Worm (Caenorhabditis elegans) whole organism, L1 larva: ENCODE data around the gene F59B2.8.

Experiments
- C04F5.9 ChIP-seq: sonication (generic microtip); optimal IDR thresholded peaks from 2 replicates; lab custom pipeline; 2016; ENCODE audit warnings: missing genetic modification characterization, missing compliant biosample characterization
- F16B12.6 ChIP-seq: fragments of 150-350 bp; optimal IDR thresholded peaks from 2 replicates; lab custom pipeline; 2014; ENCODE audit warnings: missing biosample characterization, missing genetic modification characterization
- aly-2 ChIP-seq: fragments of 150-350 bp; optimal IDR thresholded peaks from 2 replicates; lab custom pipeline; 2014; ENCODE audit warnings: missing biosample characterization, missing genetic modification characterization
- ama-1 ChIP-seq: fragments of 150-350 bp; optimal IDR thresholded peaks from 2 replicates; lab custom pipeline; 2014
- ceh-82 ChIP-seq, 3 experiments: fragments of 150-350 bp in 1 of 3; sonication (generic microtip) in 2 of 3; optimal IDR thresholded peaks; 2 replicates each; lab custom pipeline; 2014 to 2017; ENCODE audit warnings: missing biosample characterization in 3 of 3, missing genetic modification characterization in 3 of 3
- ceh-88 ChIP-seq: fragments of 200-800 bp; sonication (Bioruptor generic); IDR thresholded peaks from 2 replicates; pipeline ENCODE4 v1.3.6; 2022; ENCODE audit warnings: missing genetic modification characterization, missing compliant biosample characterization
- ces-1 ChIP-seq: fragments of 150-350 bp; optimal IDR thresholded peaks from 2 replicates; lab custom pipeline; 2014; ENCODE audit warnings: missing biosample characterization, missing genetic modification reagents, missing genetic modification characterization
- dpl-1 ChIP-seq, 3 experiments: fragments of 150-350 bp in 2 of 3; sonication (generic microtip) in 1 of 3; optimal IDR thresholded peaks; 2 replicates each; lab custom pipeline; 2014 to 2017; ENCODE audit warnings: missing biosample characterization in 3 of 3, missing genetic modification characterization in 3 of 3, missing genetic modification reagents in 3 of 3
- efl-3 ChIP-seq: fragments of 200-800 bp; sonication (Bioruptor generic); optimal IDR thresholded peaks from 2 replicates; lab custom pipeline; 2018; ENCODE audit warnings: mild to moderate bottlenecking, missing genetic modification characterization, missing compliant biosample characterization
- egl-13 ChIP-seq: sonication (generic microtip); optimal IDR thresholded peaks from 2 replicates; lab custom pipeline; 2016; ENCODE audit warnings: missing genotype, missing genetic modification reagents, missing genetic modification characterization, missing compliant biosample characterization
- elt-2 ChIP-seq: sonication (generic microtip); optimal IDR thresholded peaks from 2 replicates; lab custom pipeline; 2016; ENCODE audit warnings: missing genetic modification characterization, mild to moderate bottlenecking, inconsistent platforms, missing compliant biosample characterization, missing genetic modification reagents
- elt-3 ChIP-seq, 6 experiments: fragments of 150-350 bp in 1 of 6; sonication (generic microtip); optimal IDR thresholded peaks; 2 replicates each; lab custom pipeline; 2017 to 2018; ENCODE audit warnings: missing biosample characterization in 6 of 6, missing genetic modification characterization in 6 of 6, inconsistent platforms in 1 of 6
- fkh-4 ChIP-seq: sonication (generic microtip); optimal IDR thresholded peaks from 2 replicates; lab custom pipeline; 2016; ENCODE audit warnings: missing compliant biosample characterization, missing genetic modification characterization, borderline replicate concordance
- fos-1 ChIP-seq: fragments of 150-350 bp; optimal IDR thresholded peaks from 2 replicates; lab custom pipeline; 2014; ENCODE audit warnings: missing biosample characterization, missing genetic modification characterization
- grh-1 ChIP-seq: fragments of 200-800 bp; sonication (Bioruptor generic); IDR thresholded peaks from 2 replicates; pipeline ENCODE4 v1.3.6; 2022; ENCODE audit warnings: missing genetic modification reagents, missing genetic modification characterization, missing compliant biosample characterization
- hlh-4 ChIP-seq: sonication (generic microtip); optimal IDR thresholded peaks from 2 replicates; lab custom pipeline; 2016; ENCODE audit warnings: mild to moderate bottlenecking, missing genetic modification characterization, missing compliant biosample characterization
- hpl-2 ChIP-seq: fragments of 150-350 bp; optimal IDR thresholded peaks from 2 replicates; lab custom pipeline; 2014; ENCODE audit warnings: missing biosample characterization, missing genetic modification reagents, missing genetic modification characterization
- irx-1 ChIP-seq: sonication (generic microtip); optimal IDR thresholded peaks from 2 replicates; lab custom pipeline; 2016; ENCODE audit warnings: missing genetic modification characterization, missing compliant biosample characterization
- isw-1 ChIP-seq: fragments of 200-800 bp; sonication (Bioruptor generic); IDR thresholded peaks from 2 replicates; pipeline ENCODE4 v1.3.6; 2022; ENCODE audit warnings: missing genetic modification characterization, missing compliant biosample characterization
- lin-13 ChIP-seq: fragments of 150-350 bp; optimal IDR thresholded peaks from 2 replicates; lab custom pipeline; 2014; ENCODE audit warnings: missing biosample characterization, missing genetic modification reagents, missing genetic modification characterization
- lin-14 ChIP-seq: fragments of 200-800 bp; sonication (Bioruptor generic); optimal IDR thresholded peaks from 2 replicates; lab custom pipeline; 2018; ENCODE audit warnings: mild to moderate bottlenecking, missing genetic modification characterization, moderate library complexity, missing compliant biosample characterization
- lin-15B ChIP-seq: fragments of 150-350 bp; sonication (generic microtip); optimal IDR thresholded peaks from 3 replicates; lab custom pipeline; 2014; ENCODE audit warnings: missing biosample characterization, missing genetic modification characterization
- lin-39 ChIP-seq: fragments of 150-350 bp; optimal IDR thresholded peaks from 2 replicates; lab custom pipeline; 2014; ENCODE audit warnings: missing biosample characterization, missing genetic modification reagents, missing genetic modification characterization
- mab-9 ChIP-seq: fragments of 200-800 bp; sonication (Bioruptor generic); IDR thresholded peaks from 2 replicates; pipeline ENCODE4 v1.3.6; 2022; ENCODE audit warnings: missing genetic modification reagents, missing genetic modification characterization, missing compliant biosample characterization
- mdl-1 ChIP-seq, 2 experiments: fragments of 150-350 bp; optimal IDR thresholded peaks; 2 replicates each; lab custom pipeline; 2014 to 2017; ENCODE audit warnings: missing biosample characterization in 2 of 2, missing genetic modification characterization in 2 of 2, inconsistent platforms in 1 of 2
- mef-2 ChIP-seq: fragments of 150-350 bp; optimal IDR thresholded peaks from 2 replicates; lab custom pipeline; 2014; ENCODE audit warnings: missing biosample characterization, missing genetic modification characterization
- nhr-11 ChIP-seq: fragments of 150-350 bp; optimal IDR thresholded peaks from 2 replicates; lab custom pipeline; 2014; ENCODE audit warnings: missing biosample characterization, missing genetic modification characterization
- nhr-12 ChIP-seq: sonication (generic microtip); optimal IDR thresholded peaks from 2 replicates; lab custom pipeline; 2017; ENCODE audit warnings: missing biosample characterization, missing genetic modification characterization
- nhr-19 ChIP-seq: fragments of 200-800 bp; sonication (Bioruptor generic); conservative IDR thresholded peaks from 2 replicates; pipeline ENCODE4 v1.3.6; 2022; ENCODE audit warnings: missing genetic modification characterization, missing compliant biosample characterization
- nhr-20 ChIP-seq: sonication (generic microtip); optimal IDR thresholded peaks from 2 replicates; lab custom pipeline; 2016; ENCODE audit warnings: mild to moderate bottlenecking, missing genetic modification characterization, missing compliant biosample characterization
- nhr-28 ChIP-seq: fragments of 150-350 bp; optimal IDR thresholded peaks from 2 replicates; lab custom pipeline; 2014; ENCODE audit warnings: missing biosample characterization, missing genetic modification characterization
- nhr-47 ChIP-seq: sonication (generic microtip); optimal IDR thresholded peaks from 2 replicates; lab custom pipeline; 2016; ENCODE audit warnings: mild to moderate bottlenecking, missing genetic modification characterization, moderate library complexity, missing compliant biosample characterization
- nhr-71 ChIP-seq: sonication (generic microtip); optimal IDR thresholded peaks from 2 replicates; lab custom pipeline; 2016; ENCODE audit warnings: mild to moderate bottlenecking, missing genetic modification characterization, moderate library complexity, missing compliant biosample characterization
- nhr-77 ChIP-seq: fragments of 150-350 bp; optimal IDR thresholded peaks from 2 replicates; lab custom pipeline; 2014; ENCODE audit warnings: missing biosample characterization, missing genetic modification characterization
- nhr-84 ChIP-seq: sonication (generic microtip); optimal IDR thresholded peaks from 2 replicates; lab custom pipeline; 2017; ENCODE audit warnings: missing biosample characterization, missing genetic modification characterization
- nhr-85 ChIP-seq: sonication (generic microtip); peaks from one replicate; lab custom pipeline; 2016; ENCODE audit warnings: missing genetic modification characterization, inconsistent platforms, missing compliant biosample characterization
- nhr-90 ChIP-seq: sonication (generic microtip); optimal IDR thresholded peaks from 2 replicates; lab custom pipeline; 2016; ENCODE audit warnings: mild to moderate bottlenecking, missing genetic modification characterization, missing compliant biosample characterization; ENCODE audit not compliant: poor library complexity
- pag-3 ChIP-seq: sonication (generic microtip); optimal IDR thresholded peaks from 2 replicates; lab custom pipeline; 2017; ENCODE audit warnings: missing genetic modification characterization, mild to moderate bottlenecking, missing compliant biosample characterization, antibody characterized with exemption, borderline replicate concordance; ENCODE audit not compliant: insufficient read depth
- pqm-1 ChIP-seq: sonication (generic microtip); optimal IDR thresholded peaks from 3 replicates; lab custom pipeline; 2017; ENCODE audit warnings: missing biosample characterization, missing genetic modification characterization
- skn-1 ChIP-seq: fragments of 150-350 bp; optimal IDR thresholded peaks from 2 replicates; lab custom pipeline; 2014; ENCODE audit warnings: missing biosample characterization, missing genetic modification characterization
- snpc-4 ChIP-seq: fragments of 150-350 bp; optimal IDR thresholded peaks from 2 replicates; lab custom pipeline; 2014; ENCODE audit warnings: missing biosample characterization, missing genetic modification characterization
- snu-23 ChIP-seq: sonication (generic microtip); optimal IDR thresholded peaks from 2 replicates; lab custom pipeline; 2016; ENCODE audit warnings: missing genetic modification characterization, missing compliant biosample characterization
- swsn-7 ChIP-seq: sonication (generic microtip); optimal IDR thresholded peaks from 2 replicates; lab custom pipeline; 2016; ENCODE audit warnings: missing genetic modification characterization, missing compliant biosample characterization
- tbx-2 ChIP-seq: sonication (generic microtip); optimal IDR thresholded peaks from 2 replicates; lab custom pipeline; 2016; ENCODE audit warnings: missing genetic modification characterization, missing compliant biosample characterization
- tlp-1 ChIP-seq: fragments of 150-350 bp; optimal IDR thresholded peaks from 2 replicates; lab custom pipeline; 2014; ENCODE audit warnings: missing biosample characterization, missing genetic modification characterization
- unc-130 ChIP-seq: fragments of 150-350 bp; optimal IDR thresholded peaks from 2 replicates; lab custom pipeline; 2017; ENCODE audit warnings: missing biosample characterization, missing genetic modification characterization, inconsistent platforms
- unc-30 ChIP-seq: sonication (generic microtip); optimal IDR thresholded peaks from 2 replicates; lab custom pipeline; 2017; ENCODE audit warnings: missing biosample characterization, missing genetic modification characterization
- unc-62 ChIP-seq: fragments of 150-350 bp; optimal IDR thresholded peaks from 2 replicates; lab custom pipeline; 2014; ENCODE audit warnings: missing biosample characterization, missing genetic modification reagents, missing genetic modification characterization
- unc-86 ChIP-seq: sonication (generic microtip); optimal IDR thresholded peaks from 2 replicates; lab custom pipeline; 2016; ENCODE audit warnings: missing genetic modification characterization, missing compliant biosample characterization
- zag-1 ChIP-seq: fragments of 150-350 bp; optimal IDR thresholded peaks from 2 replicates; lab custom pipeline; 2014; ENCODE audit warnings: missing biosample characterization, missing genetic modification characterization
- zip-4 ChIP-seq: fragments of 200-800 bp; sonication (Bioruptor generic); optimal IDR thresholded peaks from 2 replicates; lab custom pipeline; 2018; ENCODE audit warnings: mild to moderate bottlenecking, missing genetic modification characterization, moderate library complexity, missing compliant biosample characterization
- ztf-4 ChIP-seq: fragments of 150-350 bp; optimal IDR thresholded peaks from 2 replicates; lab custom pipeline; 2014; ENCODE audit warnings: missing biosample characterization, missing genetic modification characterization

F59B2.8 gene

DNA sequence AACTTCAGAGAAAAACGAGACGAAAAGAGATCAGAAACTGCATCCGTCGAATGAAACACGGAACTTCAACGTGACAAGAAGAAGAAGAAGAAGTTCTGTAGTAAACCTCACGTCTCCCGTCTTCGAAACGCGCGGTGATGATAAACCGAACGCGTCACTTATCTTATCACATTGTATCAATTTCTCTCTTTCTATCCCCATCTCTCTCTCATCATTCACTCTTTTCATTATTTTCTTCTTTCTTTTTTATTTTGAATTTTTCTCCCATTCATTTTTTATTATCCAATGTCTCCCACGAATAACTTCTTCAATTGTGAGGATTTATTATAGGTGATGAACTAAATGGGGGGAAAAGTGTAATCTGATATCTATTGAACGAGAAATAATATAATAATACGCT is 23.1 kb downstream of the F59B2.8 start (continued):
- TF ChIP-seq nhr-77 (tag; lab: Kevin White, UChicago), result no peak
- TF ChIP-seq ztf-4, result no peak
- no peak for TF ChIP-seq ama-1 (lab: Kevin White, UChicago)
- TF ChIP-seq nhr-85, result peak; percentile 88
- no peak for TF ChIP-seq ceh-82 (tag; optimal IDR thresholded peaks at IDR 0.05; lab: Kevin White, UChicago)
- TF ChIP-seq tbx-2 (tag; lab: Kevin White, UChicago), result peak; percentile 47
- no peak for TF ChIP-seq mef-2 (tag; lab: Kevin White, UChicago)
- TF ChIP-seq mdl-1 (tag; optimal IDR thresholded peaks at IDR 0.05; lab: Kevin White, UChicago), result peak in 1 of 2 experiments; percentile 55
- no peak for TF ChIP-seq lin-15B
- TF ChIP-seq nhr-20 (tag; lab: Kevin White, UChicago), result peak; percentile 47
- TF ChIP-seq pqm-1 (tag; lab: Kevin White, UChicago), result no peak
- TF ChIP-seq hlh-4 (tag; lab: Kevin White, UChicago), result no peak
- TF ChIP-seq nhr-84 (tag; lab: Kevin White, UChicago), result no peak
- no peak for TF ChIP-seq fkh-4 (tag; lab: Kevin White, UChicago)
- TF ChIP-seq F16B12.6 (tag; lab: Kevin White, UChicago), result no peak
- no peak for TF ChIP-seq elt-2 (tag; lab: Kevin White, UChicago)
- TF ChIP-seq nhr-47 (tag; lab: Kevin White, UChicago), result no peak
- TF ChIP-seq mab-9 (GFP tag; lab: Robert Waterston, UW), result no peak
- TF ChIP-seq swsn-7, result no peak
- TF ChIP-seq snpc-4 (tag; lab: Kevin White, UChicago), result no peak
- TF ChIP-seq ceh-88 (GFP tag; lab: Robert Waterston, UW), result no peak
- TF ChIP-seq nhr-90 (tag; lab: Kevin White, UChicago), result no peak
- peak; percentile 93 to 100 (median 98) for TF ChIP-seq elt-3 (tag; optimal IDR thresholded peaks at IDR 0.05; lab: Kevin White, UChicago)
- no peak for TF ChIP-seq pag-3 (tag; lab: Kevin White, UChicago)
- TF ChIP-seq irx-1, result no peak
- TF ChIP-seq isw-1 (GFP tag; lab: Robert Waterston, UW), result no peak
- no peak for TF ChIP-seq lin-39 (tag; lab: Kevin White, UChicago)
- TF ChIP-seq egl-13, result no peak
- no peak for TF ChIP-seq hpl-2 (GFP tag; lab: Kevin White, UChicago)
- TF ChIP-seq nhr-28 (tag; lab: Kevin White, UChicago), result no peak
- no peak for TF ChIP-seq unc-62 (GFP tag; lab: Kevin White, UChicago)
- TF ChIP-seq efl-3 (GFP tag; lab: Kevin White, UChicago), result no peak
- TF ChIP-seq nhr-12 (tag; lab: Kevin White, UChicago), result no peak
- TF ChIP-seq skn-1 (tag; lab: Kevin White, UChicago), result peak; percentile 15
- no peak for TF ChIP-seq unc-130 (tag; lab: Kevin White, UChicago)
- no peak for TF ChIP-seq tlp-1
- no peak for TF ChIP-seq dpl-1 (GFP tag; optimal IDR thresholded peaks at IDR 0.05; lab: Kevin White, UChicago)
- peak; percentile 84 for TF ChIP-seq lin-14 (GFP tag; lab: Kevin White, UChicago)
- peak; percentile 69 for TF ChIP-seq nhr-71 (tag; lab: Kevin White, UChicago)
- TF ChIP-seq zip-4 (GFP tag; lab: Kevin White, UChicago), result no peak
- no peak for TF ChIP-seq nhr-11
- peak; percentile 53 for TF ChIP-seq snu-23
- no peak for TF ChIP-seq lin-13 (GFP tag; lab: Kevin White, UChicago)
- no peak for TF ChIP-seq ces-1
- no peak for TF ChIP-seq zag-1 (tag; lab: Kevin White, UChicago)
- TF ChIP-seq fos-1, result no peak
- TF ChIP-seq C04F5.9 (tag; lab: Kevin White, UChicago), result no peak
- 0 out of 2 replicates have a peak, but pooled peaks have one; percentile 4 for TF ChIP-seq nhr-19 (GFP tag; lab: Robert Waterston, UW)
- no peak for TF ChIP-seq grh-1 (GFP tag; lab: Robert Waterston, UW)
- TF ChIP-seq aly-2 (tag; lab: Kevin White, UChicago), result no peak
- TF ChIP-seq unc-86 (tag; lab: Kevin White, UChicago), result no peak
- TF ChIP-seq unc-30 (tag; lab: Kevin White, UChicago), result no peak
